Worm (Caenorhabditis elegans): Measurements from ENCODE around the gene znf-474.

ce11 chrX:12181606-12182005, 31.9 kb downstream of the znf-474 start:
- TF ChIP-seq ZK185.1 (tag; optimal IDR thresholded peaks at IDR 0.05; ENCODE audit: poor library complexity, severe bottlenecking) = no peak
- no peak for TF ChIP-seq sptf-2 (GFP tag; optimal IDR thresholded peaks at IDR 0.05)
- TF ChIP-seq unc-130 (GFP tag; optimal IDR thresholded peaks at IDR 0.05) = no peak

All from whole organism, young adult.